Fruit fly (Drosophila melanogaster) whole organism, wandering third instar larva: Measurements from ENCODE around the gene Oseg1.

Experiments used
- Dfd ChIP-seq: fragments of >200 bp; optimal IDR thresholded peaks from 2 replicates; lab custom pipeline; 2017; ENCODE audit warnings: missing biosample characterization, missing genetic modification characterization
- Hnf4 ChIP-seq: fragments of 200-800 bp; sonication (Bioruptor generic); optimal IDR thresholded peaks from 2 replicates; lab custom pipeline; 2016; ENCODE audit warnings: missing biosample characterization, mild to moderate bottlenecking, missing genetic modification characterization
- brk ChIP-seq: fragments of 200-800 bp; sonication (Bioruptor generic); optimal IDR thresholded peaks from 2 replicates; lab custom pipeline; 2016; ENCODE audit warnings: missing biosample characterization, mild to moderate bottlenecking, missing genetic modification characterization
- pan ChIP-seq: fragments of >200 bp; optimal IDR thresholded peaks from 2 replicates; lab custom pipeline; 2017
- usp ChIP-seq: fragments of >200 bp; optimal IDR thresholded peaks from 2 replicates; lab custom pipeline; 2017; ENCODE audit warnings: missing biosample characterization, missing genetic modification characterization

DNA sequence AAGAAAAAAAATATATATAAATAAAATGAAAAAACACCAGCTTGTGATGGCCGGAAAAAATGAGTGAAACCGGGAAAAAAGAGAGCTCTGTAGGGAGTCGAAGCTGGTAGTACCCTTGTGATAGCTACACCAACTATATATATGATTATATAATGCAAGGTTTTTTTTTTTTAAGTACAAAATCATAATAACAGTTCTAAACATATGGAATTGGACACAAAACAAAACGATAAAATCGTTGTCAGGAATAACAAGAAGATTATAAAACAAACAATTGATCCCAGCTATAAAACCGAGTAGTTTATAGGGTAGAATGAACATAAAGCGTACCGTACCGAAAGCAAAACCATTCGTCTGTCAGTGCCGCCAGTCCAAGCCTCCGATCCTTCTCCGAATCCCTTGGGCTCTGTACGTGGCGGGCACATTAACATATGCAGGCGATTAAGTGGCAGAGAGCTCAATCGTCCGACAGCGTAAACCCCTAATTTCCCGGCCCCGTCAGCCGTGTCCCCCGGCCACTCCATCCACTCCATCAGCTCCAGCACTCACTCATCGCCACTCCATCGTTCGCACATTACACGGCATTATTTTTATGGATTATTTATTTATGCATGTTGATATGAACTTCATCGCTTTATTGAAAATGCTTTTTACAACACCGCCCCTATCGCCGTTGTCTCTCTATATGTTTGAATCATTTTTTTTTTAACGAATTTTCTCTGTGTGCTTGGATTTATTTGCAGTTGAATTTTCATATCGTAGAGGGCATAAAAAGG, 48.8 kb upstream of the Oseg1 start:
- TF ChIP-seq pan (lab: Kevin White, UChicago) (no peak), usp (GFP tag; lab: Kevin White, UChicago) (no peak), Dfd (GFP tag; lab: Kevin White, UChicago) (no peak), Hnf4 (GFP tag; lab: Kevin White, UChicago) (no peak), brk (GFP tag; lab: Kevin White, UChicago) (no peak)
